Fruit fly (Drosophila melanogaster) whole organism, prepupa: ENCODE data around the gene Dyro.
A peak's percentile ranks its signal among the peaks of the same experiment; 100 is the strongest.

Experiments used
- CG10631 ChIP-seq: fragments of 200-800 bp; sonication (Bioruptor generic); optimal IDR thresholded peaks from 2 replicates; lab custom pipeline; 2016; ENCODE audit warnings: missing biosample characterization, missing genetic modification characterization
- CG10669 ChIP-seq: fragments of 200-800 bp; sonication (Bioruptor generic); optimal IDR thresholded peaks from 3 replicates; lab custom pipeline; 2018; ENCODE audit warnings: missing biosample characterization, mild to moderate bottlenecking, missing genetic modification characterization, moderate library complexity
- CG11294 ChIP-seq: fragments of 200-800 bp; sonication (Bioruptor generic); IDR thresholded peaks from 2 replicates; pipeline ENCODE4 v1.3.6; 2022; ENCODE audit warnings: missing biosample characterization, missing genetic modification characterization
- CG11762 ChIP-seq: fragments of 200-800 bp; sonication (Bioruptor generic); optimal IDR thresholded peaks from 3 replicates; lab custom pipeline; 2016; ENCODE audit warnings: missing biosample characterization, missing genetic modification characterization; ENCODE audit not compliant: insufficient read depth
- CG15336 ChIP-seq: fragments of 200-800 bp; sonication (Bioruptor generic); IDR thresholded peaks from 2 replicates; pipeline ENCODE4 v1.3.6; 2022; ENCODE audit warnings: missing biosample characterization, missing genetic modification characterization
- CG1621 ChIP-seq: fragments of 200-800 bp; sonication (Bioruptor generic); optimal IDR thresholded peaks from 3 replicates; lab custom pipeline; 2018; ENCODE audit warnings: missing biosample characterization, mild to moderate bottlenecking, missing genetic modification characterization
- CG16779 ChIP-seq: fragments of 200-800 bp; sonication (Bioruptor generic); optimal IDR thresholded peaks from 3 replicates; lab custom pipeline; 2017; ENCODE audit warnings: missing biosample characterization, mild to moderate bottlenecking, missing genetic modification characterization
- CG3032 ChIP-seq: fragments of 200-800 bp; optimal IDR thresholded peaks from 2 replicates; lab custom pipeline; 2019; ENCODE audit warnings: missing biosample characterization, mild to moderate bottlenecking, missing genetic modification characterization, moderate library complexity
- CG31627 ChIP-seq: fragments of 200-800 bp; sonication (Bioruptor generic); optimal IDR thresholded peaks from 3 replicates; lab custom pipeline; 2016; ENCODE audit warnings: missing biosample characterization, missing genetic modification characterization
- CG32006 ChIP-seq: fragments of 200-800 bp; sonication (Bioruptor generic); optimal IDR thresholded peaks from 3 replicates; lab custom pipeline; 2017; ENCODE audit warnings: missing biosample characterization, mild to moderate bottlenecking, missing genetic modification characterization
- CG34406 ChIP-seq: fragments of 200-800 bp; sonication (Bioruptor generic); optimal IDR thresholded peaks from 3 replicates; lab custom pipeline; 2016; ENCODE audit warnings: missing biosample characterization, missing genetic modification characterization
- CG6163 ChIP-seq: fragments of 200-800 bp; sonication (Bioruptor generic); IDR thresholded peaks from 3 replicates; pipeline ENCODE4 v1.3.6; 2022; ENCODE audit warnings: missing biosample characterization, missing genetic modification characterization
- CG6276 ChIP-seq: fragments of 200-800 bp; sonication (Bioruptor generic); optimal IDR thresholded peaks from 2 replicates; lab custom pipeline; 2017; ENCODE audit warnings: missing biosample characterization, mild to moderate bottlenecking, missing genetic modification characterization
- CG6792 ChIP-seq: fragments of 200-800 bp; sonication (Bioruptor generic); optimal IDR thresholded peaks from 3 replicates; lab custom pipeline; 2016; ENCODE audit warnings: missing biosample characterization, missing genetic modification characterization
- CG6808 ChIP-seq: fragments of 200-800 bp; sonication (Bioruptor generic); optimal IDR thresholded peaks from 3 replicates; lab custom pipeline; 2017; ENCODE audit warnings: missing biosample characterization, missing genetic modification characterization, mild to moderate bottlenecking, moderate library complexity, missing genetic modification reagents
- CG6854 ChIP-seq: fragments of 200-800 bp; sonication (Bioruptor generic); optimal IDR thresholded peaks from 2 replicates; lab custom pipeline; 2017; ENCODE audit warnings: missing biosample characterization, mild to moderate bottlenecking, missing genetic modification characterization
- CG8119 ChIP-seq: fragments of 200-800 bp; sonication (Bioruptor generic); IDR thresholded peaks from 3 replicates; pipeline ENCODE4 v1.3.6; 2022; ENCODE audit warnings: missing biosample characterization, missing genetic modification characterization
- CG8632 ChIP-seq: fragments of 200-800 bp; sonication (Bioruptor generic); optimal IDR thresholded peaks from 3 replicates; lab custom pipeline; 2016; ENCODE audit warnings: missing biosample characterization, missing genetic modification characterization
- CG9139 ChIP-seq: fragments of 200-800 bp; sonication (Bioruptor generic); optimal IDR thresholded peaks from 3 replicates; lab custom pipeline; 2017; ENCODE audit warnings: missing biosample characterization, mild to moderate bottlenecking, missing genetic modification characterization
- Eip75B ChIP-seq: fragments of 200-800 bp; sonication (Bioruptor generic); optimal IDR thresholded peaks from 3 replicates; lab custom pipeline; 2016; ENCODE audit warnings: missing biosample characterization, missing genetic modification characterization
- Eip78C ChIP-seq: fragments of 200-800 bp; sonication (Bioruptor generic); peaks from one replicate; lab custom pipeline; 2016; ENCODE audit warnings: missing biosample characterization, missing genetic modification characterization
- Eip93F ChIP-seq: fragments of 200-800 bp; sonication (Bioruptor generic); optimal IDR thresholded peaks from 2 replicates; lab custom pipeline; 2016; ENCODE audit warnings: missing biosample characterization, mild to moderate bottlenecking, missing genetic modification characterization
- Ets96B ChIP-seq: fragments of 200-800 bp; optimal IDR thresholded peaks from 2 replicates; lab custom pipeline; 2019; ENCODE audit warnings: missing biosample characterization, mild to moderate bottlenecking, missing genetic modification characterization, moderate library complexity
- Gug ChIP-seq: fragments of 200-800 bp; sonication (Bioruptor generic); IDR thresholded peaks from 2 replicates; pipeline ENCODE4 v1.3.6; 2022; ENCODE audit warnings: missing biosample characterization, missing genetic modification characterization
- Hr38 ChIP-seq: sonication (Bioruptor generic); optimal IDR thresholded peaks from 2 replicates; lab custom pipeline; 2016; ENCODE audit warnings: missing biosample characterization, missing genetic modification characterization
- Hr39 ChIP-seq: fragments of 200-800 bp; sonication (Bioruptor generic); optimal IDR thresholded peaks from 2 replicates; lab custom pipeline; 2016; ENCODE audit warnings: missing biosample characterization, missing genetic modification characterization
- Hr4 ChIP-seq: fragments of 200-800 bp; sonication (Bioruptor generic); optimal IDR thresholded peaks from 3 replicates; lab custom pipeline; 2016; ENCODE audit warnings: missing biosample characterization, missing genetic modification characterization
- Lpt ChIP-seq: fragments of 200-800 bp; sonication (Bioruptor generic); optimal IDR thresholded peaks from 3 replicates; lab custom pipeline; 2016; ENCODE audit warnings: missing biosample characterization, missing genetic modification characterization
- Met ChIP-seq: fragments of 200-800 bp; sonication (Bioruptor generic); optimal IDR thresholded peaks from 3 replicates; lab custom pipeline; 2016; ENCODE audit warnings: missing biosample characterization, missing genetic modification characterization
- OdsH ChIP-seq: fragments of 200-800 bp; sonication (Bioruptor generic); optimal IDR thresholded peaks from 3 replicates; lab custom pipeline; 2016; ENCODE audit warnings: missing biosample characterization, missing genetic modification characterization
- Smox ChIP-seq: fragments of 200-800 bp; sonication (Bioruptor generic); optimal IDR thresholded peaks from 3 replicates; lab custom pipeline; 2016; ENCODE audit warnings: missing biosample characterization, missing genetic modification characterization
- Sox102F ChIP-seq: fragments of 200-800 bp; sonication (Bioruptor generic); optimal IDR thresholded peaks from 2 replicates; lab custom pipeline; 2016; ENCODE audit warnings: missing biosample characterization, mild to moderate bottlenecking, missing genetic modification characterization
- Sox14 ChIP-seq: fragments of 200-800 bp; sonication (Bioruptor generic); optimal IDR thresholded peaks from 3 replicates; lab custom pipeline; 2016; ENCODE audit warnings: missing biosample characterization, missing genetic modification characterization
- Sox15 ChIP-seq: fragments of 200-800 bp; sonication (Bioruptor generic); optimal IDR thresholded peaks from 3 replicates; lab custom pipeline; 2016; ENCODE audit warnings: missing biosample characterization, missing genetic modification characterization
- achi ChIP-seq: fragments of 200-800 bp; sonication (Bioruptor generic); optimal IDR thresholded peaks from 3 replicates; lab custom pipeline; 2016; ENCODE audit warnings: missing biosample characterization, missing genetic modification characterization
- acj6 ChIP-seq: fragments of 200-800 bp; sonication (Bioruptor generic); optimal IDR thresholded peaks from 3 replicates; lab custom pipeline; 2016; ENCODE audit warnings: missing biosample characterization, missing genetic modification characterization
- cyc ChIP-seq: fragments of 200-800 bp; sonication (Bioruptor generic); optimal IDR thresholded peaks from 3 replicates; lab custom pipeline; 2016; ENCODE audit warnings: missing biosample characterization, missing genetic modification characterization
- eg ChIP-seq: fragments of 200-800 bp; sonication (Bioruptor generic); IDR thresholded peaks from 3 replicates; pipeline ENCODE4 v1.3.6; 2022; ENCODE audit warnings: missing biosample characterization, missing genetic modification characterization
- esn ChIP-seq: fragments of 200-800 bp; sonication (Bioruptor generic); optimal IDR thresholded peaks from 2 replicates; lab custom pipeline; 2016; ENCODE audit warnings: missing biosample characterization, mild to moderate bottlenecking, missing genetic modification characterization, moderate library complexity
- fd59A ChIP-seq: fragments of 200-800 bp; sonication (Bioruptor generic); optimal IDR thresholded peaks from 2 replicates; lab custom pipeline; 2017; ENCODE audit warnings: missing biosample characterization, mild to moderate bottlenecking, missing genetic modification characterization, missing genetic modification reagents
- net ChIP-seq: fragments of 200-800 bp; sonication (Bioruptor generic); optimal IDR thresholded peaks from 3 replicates; lab custom pipeline; 2016; ENCODE audit warnings: missing biosample characterization, missing genetic modification characterization
- pdm3 ChIP-seq: fragments of 200-800 bp; sonication (Bioruptor generic); optimal IDR thresholded peaks from 3 replicates; lab custom pipeline; 2016; ENCODE audit warnings: missing biosample characterization, missing genetic modification characterization
- salr ChIP-seq, 2 experiments: fragments of 200-800 bp; sonication (Bioruptor generic); optimal IDR thresholded peaks; 3 replicates each; lab custom pipeline; 2016 to 2018; ENCODE audit warnings: missing biosample characterization in 2 of 2, missing genetic modification characterization in 2 of 2, mild to moderate bottlenecking in 1 of 2
- spab ChIP-seq: fragments of 200-800 bp; sonication (Bioruptor generic); optimal IDR thresholded peaks from 2 replicates; lab custom pipeline; 2017; ENCODE audit warnings: missing biosample characterization, mild to moderate bottlenecking, missing genetic modification characterization, missing genetic modification reagents
- ss ChIP-seq, 2 experiments: fragments of 200-800 bp; sonication (Bioruptor generic); optimal IDR thresholded peaks; 2 replicates in 1 of 2; 3 replicates in 1 of 2; lab custom pipeline; 2017 to 2018; ENCODE audit warnings: mild to moderate bottlenecking in 2 of 2, missing biosample characterization in 2 of 2, missing genetic modification characterization in 2 of 2, moderate library complexity in 1 of 2
- svp ChIP-seq: fragments of 200-800 bp; sonication (Bioruptor generic); peaks from one replicate; lab custom pipeline; 2016; ENCODE audit warnings: missing biosample characterization, missing genetic modification characterization
- topi ChIP-seq: fragments of 200-800 bp; sonication (Bioruptor generic); optimal IDR thresholded peaks from 3 replicates; lab custom pipeline; 2016; ENCODE audit warnings: missing biosample characterization, missing genetic modification characterization

Dyro gene

DNA sequence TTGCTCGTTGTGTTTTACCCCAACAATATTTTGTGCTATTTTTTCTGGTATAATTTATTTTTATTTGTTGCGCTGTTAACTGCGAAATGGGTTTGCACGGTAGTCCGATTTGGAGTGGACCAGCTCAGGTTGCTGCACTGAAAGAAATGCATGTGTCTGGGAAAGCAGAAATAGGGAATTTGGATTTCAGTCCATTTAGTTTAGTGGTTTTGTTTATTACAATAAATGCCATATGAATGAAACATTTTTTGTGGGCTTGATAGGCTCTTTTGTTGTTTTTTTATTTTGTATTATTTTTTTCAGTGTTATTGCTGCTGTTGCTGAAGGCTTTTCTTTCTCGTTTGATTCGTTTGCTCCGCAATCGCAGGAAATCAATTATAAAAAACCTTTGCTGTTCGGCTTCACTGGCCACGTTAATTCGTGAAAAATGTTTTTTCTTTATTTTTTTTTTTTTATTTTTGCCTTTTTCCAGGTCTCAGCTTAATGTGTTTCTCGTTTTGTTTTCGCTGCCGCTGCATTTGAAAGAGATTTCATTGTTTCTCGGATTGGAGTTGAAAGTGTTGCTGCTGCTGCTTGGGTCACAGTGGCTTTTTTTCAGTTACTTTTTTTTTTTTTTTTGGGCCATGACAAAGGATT is 30.1 kb upstream of the Dyro start (continued):
- peak; percentile 97 for TF ChIP-seq CG6163
- TF ChIP-seq OdsH = peak; percentile 94
- TF ChIP-seq CG3032 (tag; lab: Kevin White, UChicago) = peak; percentile 89
- TF ChIP-seq svp (GFP tag; lab: Kevin White, UChicago) = peak; percentile 97
- TF ChIP-seq Hr39 (GFP tag; lab: Kevin White, UChicago) = peak; percentile 96
- TF ChIP-seq Smox (GFP tag; lab: Kevin White, UChicago) = peak; percentile 94
- peak; percentile 96 for TF ChIP-seq Met (GFP tag; lab: Kevin White, UChicago)
- TF ChIP-seq acj6 (GFP tag; lab: Kevin White, UChicago) = peak; percentile 94
- TF ChIP-seq achi (GFP tag; lab: Kevin White, UChicago) = peak; percentile 93
- peak; percentile 81 for TF ChIP-seq CG1621 (tag; lab: Kevin White, UChicago)
- peak; percentile 87 for TF ChIP-seq Sox15
- peak; percentile 70 to 93 for TF ChIP-seq salr (GFP tag; optimal IDR thresholded peaks at IDR 0.05; lab: Kevin White, UChicago)
- TF ChIP-seq Eip78C (GFP tag; lab: Kevin White, UChicago) = peak; percentile 98
- peak; percentile 78 for TF ChIP-seq fd59A (GFP tag; lab: Kevin White, UChicago)
- peak; percentile 93 for TF ChIP-seq Gug (GFP tag; lab: Robert Waterston, UW)
- TF ChIP-seq CG9139 (GFP tag; lab: Kevin White, UChicago) = peak; percentile 86
- peak; percentile 86 for TF ChIP-seq CG8632
- peak; percentile 75 for TF ChIP-seq Eip93F (GFP tag; lab: Kevin White, UChicago)
- TF ChIP-seq Ets96B (tag; lab: Kevin White, UChicago) = peak; percentile 90
- TF ChIP-seq Hr4 (GFP tag; lab: Kevin White, UChicago) = peak; percentile 98
- TF ChIP-seq net = peak; percentile 92
- TF ChIP-seq CG32006 (GFP tag; lab: Kevin White, UChicago) = peak; percentile 96
- peak; percentile 96 for TF ChIP-seq Sox14 (GFP tag; lab: Kevin White, UChicago)
- TF ChIP-seq CG10631 = peak; percentile 87
- TF ChIP-seq Sox102F = peak; percentile 95

DNA sequence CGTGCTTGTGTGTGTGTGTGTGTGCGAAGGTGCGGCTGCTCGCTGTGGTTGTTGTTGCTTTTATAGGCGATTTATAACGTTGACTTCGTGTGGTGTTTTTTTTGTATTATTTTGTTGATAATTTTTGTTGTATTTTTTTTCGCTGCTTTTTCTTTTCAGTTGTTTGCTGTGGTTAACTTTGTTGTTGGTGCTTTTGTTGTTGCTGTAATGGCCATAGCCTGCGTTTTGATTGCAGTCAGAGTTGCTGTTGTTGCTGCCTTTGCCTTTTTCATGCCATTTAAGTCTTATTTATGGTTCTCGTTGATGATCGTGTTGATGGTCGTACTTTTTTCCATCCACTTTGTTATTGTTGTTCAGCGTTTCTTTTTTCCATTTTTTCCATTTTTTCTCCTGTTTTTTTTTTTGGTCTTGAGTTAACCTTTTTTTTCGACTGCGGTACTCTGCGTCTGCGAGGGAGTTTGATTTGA is 28.9 kb upstream of the Dyro start:
- peak; percentile 29 for TF ChIP-seq cyc (GFP tag; lab: Kevin White, UChicago)
- no peak for TF ChIP-seq CG31627 (GFP tag; lab: Kevin White, UChicago)
- TF ChIP-seq achi (GFP tag; lab: Kevin White, UChicago) = peak; percentile 44
- TF ChIP-seq OdsH = peak; percentile 52
- peak; percentile 44 for TF ChIP-seq pdm3 (GFP tag; lab: Kevin White, UChicago)
- TF ChIP-seq ss (GFP tag; optimal IDR thresholded peaks at IDR 0.05; lab: Kevin White, UChicago) = peak; percentile 96 to 99
- TF ChIP-seq Gug (GFP tag; lab: Robert Waterston, UW) = 0 out of 2 replicates have a peak, but pooled peaks have one; percentile 21
- TF ChIP-seq Sox14 (GFP tag; lab: Kevin White, UChicago) = no peak
- peak; percentile 93 for TF ChIP-seq CG6808
- no peak for TF ChIP-seq CG11294 (GFP tag; lab: Robert Waterston, UW)
- TF ChIP-seq CG6854 (GFP tag; lab: Kevin White, UChicago) = peak; percentile 89
- peak; percentile 87 for TF ChIP-seq eg (GFP tag; lab: Robert Waterston, UW)
- peak; percentile 70 for TF ChIP-seq CG6276 (GFP tag; lab: Kevin White, UChicago)
- peak; percentile 78 for TF ChIP-seq CG15336 (GFP tag; lab: Robert Waterston, UW)
- TF ChIP-seq spab = peak; percentile 87
- peak; percentile 91 for TF ChIP-seq CG16779 (tag; lab: Kevin White, UChicago)
- peak; percentile 77 for TF ChIP-seq Eip75B (GFP tag; lab: Kevin White, UChicago)
- TF ChIP-seq acj6 (GFP tag; lab: Kevin White, UChicago) = peak; percentile 26
- TF ChIP-seq CG8119 = peak; percentile 89
- no peak for TF ChIP-seq Smox (GFP tag; lab: Kevin White, UChicago)
- TF ChIP-seq CG6792 (GFP tag; lab: Kevin White, UChicago) = peak; percentile 67
- peak; percentile 96 for TF ChIP-seq CG9139 (GFP tag; lab: Kevin White, UChicago)
- TF ChIP-seq Hr38 (GFP tag; lab: Kevin White, UChicago) = no peak
- TF ChIP-seq Eip78C (GFP tag; lab: Kevin White, UChicago) = peak; percentile 94
- peak; percentile 47 for TF ChIP-seq CG11762 (GFP tag; lab: Kevin White, UChicago)
- peak; percentile 61 for TF ChIP-seq CG34406 (GFP tag; lab: Kevin White, UChicago)
- peak; percentile 77 for TF ChIP-seq CG1621 (tag; lab: Kevin White, UChicago)
- peak; percentile 58 for TF ChIP-seq CG8632
- no peak for TF ChIP-seq CG32006 (GFP tag; lab: Kevin White, UChicago)
- peak; percentile 34 for TF ChIP-seq topi (GFP tag; lab: Kevin White, UChicago)
- TF ChIP-seq Met (GFP tag; lab: Kevin White, UChicago) = peak; percentile 46
- peak; percentile 57 for TF ChIP-seq CG10669
- TF ChIP-seq svp (GFP tag; lab: Kevin White, UChicago) = peak; percentile 85
- TF ChIP-seq Lpt = peak; percentile 88
- TF ChIP-seq esn (GFP tag; lab: Kevin White, UChicago) = peak; percentile 5
- TF ChIP-seq Ets96B (tag; lab: Kevin White, UChicago) = peak; percentile 67
- TF ChIP-seq Sox102F = peak; percentile 67
